Worm (Caenorhabditis elegans) whole organism, mixed stage, embryonic: Measurements from ENCODE around the gene cal-7.

Source experiments
- M03D4.4 ChIP-seq: sonication (generic microtip); optimal IDR thresholded peaks from 2 replicates; lab custom pipeline; 2017; ENCODE audit warnings: mild to moderate bottlenecking, missing genetic modification characterization, missing compliant biosample characterization
- bed-3 ChIP-seq: fragments of 200-800 bp; sonication (Bioruptor generic); optimal IDR thresholded peaks from 3 replicates; lab custom pipeline; 2018; ENCODE audit warnings: mild to moderate bottlenecking, missing genetic modification characterization, moderate library complexity, missing compliant biosample characterization
- blmp-1 ChIP-seq: fragments of 150-350 bp; optimal IDR thresholded peaks from 2 replicates; lab custom pipeline; 2014; ENCODE audit warnings: missing biosample characterization, missing genetic modification characterization
- ceh-43 ChIP-seq: fragments of 200-800 bp; sonication (Bioruptor generic); optimal IDR thresholded peaks from 2 replicates; lab custom pipeline; 2018; ENCODE audit warnings: mild to moderate bottlenecking, missing genetic modification characterization, moderate library complexity, missing compliant biosample characterization
- ceh-83 ChIP-seq: fragments of 200-800 bp; sonication (Bioruptor generic); optimal IDR thresholded peaks from 2 replicates; lab custom pipeline; 2018; ENCODE audit warnings: mild to moderate bottlenecking, missing genetic modification characterization, missing compliant biosample characterization
- ces-1 ChIP-seq: fragments of 150-350 bp; optimal IDR thresholded peaks from 2 replicates; lab custom pipeline; 2014; ENCODE audit warnings: missing biosample characterization, missing genetic modification reagents, missing genetic modification characterization
- cnd-1 ChIP-seq: fragments of 200-800 bp; sonication (Bioruptor generic); optimal IDR thresholded peaks from 2 replicates; lab custom pipeline; 2018; ENCODE audit warnings: mild to moderate bottlenecking, missing genetic modification characterization, missing compliant biosample characterization
- drap-1 ChIP-seq: fragments of 200-800 bp; sonication (Bioruptor generic); optimal IDR thresholded peaks from 3 replicates; lab custom pipeline; 2018; ENCODE audit warnings: mild to moderate bottlenecking, missing genetic modification characterization, missing compliant biosample characterization
- elt-1 ChIP-seq: sonication (generic microtip); optimal IDR thresholded peaks from 2 replicates; lab custom pipeline; 2017; ENCODE audit warnings: missing genetic modification characterization, mild to moderate bottlenecking, missing compliant biosample characterization, antibody characterized with exemption, moderate library complexity, borderline replicate concordance; ENCODE audit not compliant: insufficient read depth
- elt-3 ChIP-seq: fragments of 150-350 bp; optimal IDR thresholded peaks from 2 replicates; lab custom pipeline; 2014; ENCODE audit warnings: missing biosample characterization, missing genetic modification characterization
- flh-1 ChIP-seq: fragments of 200-800 bp; sonication (Bioruptor generic); optimal IDR thresholded peaks from 2 replicates; lab custom pipeline; 2018; ENCODE audit warnings: mild to moderate bottlenecking, missing genetic modification characterization, moderate library complexity, missing compliant biosample characterization
- ham-2 ChIP-seq: fragments of 200-800 bp; sonication (Bioruptor generic); optimal IDR thresholded peaks from 2 replicates; lab custom pipeline; 2018; ENCODE audit warnings: mild to moderate bottlenecking, missing genetic modification characterization, missing compliant biosample characterization
- hlh-1 ChIP-seq: fragments of 150-350 bp; optimal IDR thresholded peaks from 2 replicates; lab custom pipeline; 2014; ENCODE audit warnings: missing biosample characterization, missing genetic modification reagents, missing genetic modification characterization
- lin-13 ChIP-seq: fragments of 150-350 bp; optimal IDR thresholded peaks from 2 replicates; lab custom pipeline; 2014; ENCODE audit warnings: missing biosample characterization, missing genetic modification characterization
- lin-32 ChIP-seq: fragments of 200-800 bp; sonication (Bioruptor generic); optimal IDR thresholded peaks from 2 replicates; lab custom pipeline; 2018; ENCODE audit warnings: mild to moderate bottlenecking, missing genetic modification characterization, missing compliant biosample characterization
- lsy-2 ChIP-seq: fragments of 150-350 bp; optimal IDR thresholded peaks from 2 replicates; lab custom pipeline; 2014; ENCODE audit warnings: missing biosample characterization, missing genetic modification characterization
- mab-5 ChIP-seq: fragments of 150-350 bp; optimal IDR thresholded peaks from 2 replicates; lab custom pipeline; 2014; ENCODE audit warnings: missing biosample characterization, missing genetic modification characterization
- mep-1 ChIP-seq: fragments of 150-350 bp; optimal IDR thresholded peaks from 2 replicates; lab custom pipeline; 2017; ENCODE audit warnings: missing biosample characterization, missing genetic modification reagents, missing genetic modification characterization, inconsistent platforms
- mls-2 ChIP-seq: sonication (generic microtip); optimal IDR thresholded peaks from 2 replicates; lab custom pipeline; 2016; ENCODE audit warnings: mild to moderate bottlenecking, missing genetic modification characterization, moderate library complexity, missing compliant biosample characterization
- nhr-12 ChIP-seq: fragments of 150-350 bp; optimal IDR thresholded peaks from 2 replicates; lab custom pipeline; 2014; ENCODE audit warnings: missing biosample characterization, missing genetic modification characterization
- nhr-2 ChIP-seq: fragments of 150-350 bp; optimal IDR thresholded peaks from 2 replicates; lab custom pipeline; 2014; ENCODE audit warnings: missing biosample characterization, missing genetic modification characterization
- nhr-237 ChIP-seq: fragments of 150-350 bp; optimal IDR thresholded peaks from 2 replicates; lab custom pipeline; 2014; ENCODE audit warnings: missing biosample characterization, missing genetic modification characterization
- nhr-76 ChIP-seq: sonication (generic microtip); optimal IDR thresholded peaks from 2 replicates; lab custom pipeline; 2017; ENCODE audit warnings: missing biosample characterization, missing genetic modification characterization
- sem-2 ChIP-seq: fragments of 200-800 bp; sonication (Bioruptor generic); optimal IDR thresholded peaks from 2 replicates; lab custom pipeline; 2018; ENCODE audit warnings: mild to moderate bottlenecking, missing genetic modification characterization, missing compliant biosample characterization
- snpc-4 ChIP-seq: fragments of 150-350 bp; optimal IDR thresholded peaks from 2 replicates; lab custom pipeline; 2014; ENCODE audit warnings: missing biosample characterization, missing genetic modification characterization
- sptf-1 ChIP-seq: sonication (generic microtip); optimal IDR thresholded peaks from 2 replicates; lab custom pipeline; 2017; ENCODE audit warnings: mild to moderate bottlenecking, missing genetic modification characterization, moderate library complexity, missing compliant biosample characterization
- tbx-8 ChIP-seq: fragments of 200-800 bp; sonication (Bioruptor generic); optimal IDR thresholded peaks from 2 replicates; lab custom pipeline; 2018; ENCODE audit warnings: mild to moderate bottlenecking, missing genetic modification characterization, moderate library complexity, missing compliant biosample characterization
- unc-39 ChIP-seq: fragments of 150-350 bp; optimal IDR thresholded peaks from 2 replicates; lab custom pipeline; 2014; ENCODE audit warnings: missing biosample characterization, missing genetic modification characterization
- unc-62 ChIP-seq: fragments of 150-350 bp; optimal IDR thresholded peaks from 2 replicates; lab custom pipeline; 2014; ENCODE audit warnings: missing biosample characterization, missing genetic modification reagents, missing genetic modification characterization

The cal-7 gene

ce11 chrV:9750308-9750707, 16.4 kb downstream of the cal-7 start, which contains the start of gene F58E6.4:
TSS of gene F58E6.4 (minus strand) at chrV:9750408.
- TF ChIP-seq nhr-76 (tag; lab: Kevin White, UChicago) (no peak), nhr-237 (tag; lab: Kevin White, UChicago) (no peak), unc-62 (GFP tag; lab: Kevin White, UChicago) (no peak)

ce11 chrV:9752918-9753317, 19.0 kb downstream of the cal-7 start, which contains the start of gene F58E6.6:
TSS of gene F58E6.6 (minus strand) at chrV:9753018.
- TF ChIP-seq sem-2 (GFP tag; lab: Kevin White, UChicago) (no peak), unc-62 (GFP tag; lab: Kevin White, UChicago) (no peak), cnd-1 (no peak), lsy-2 (tag; lab: Kevin White, UChicago) (no peak), flh-1 (GFP tag; lab: Kevin White, UChicago) (no peak), tbx-8 (GFP tag; lab: Kevin White, UChicago) (no peak)

- TF ChIP-seq ceh-43 (GFP tag; lab: Kevin White, UChicago) (no peak), mep-1 (no peak), snpc-4 (no peak), mab-5 (tag; lab: Kevin White, UChicago) (no peak), nhr-237 (tag; lab: Kevin White, UChicago) (no peak), lsy-2 (tag; lab: Kevin White, UChicago) (no peak), unc-62 (GFP tag; lab: Kevin White, UChicago) (no peak), elt-1 (tag; lab: Kevin White, UChicago) (no peak), ceh-83 (GFP tag; lab: Kevin White, UChicago) (no peak), unc-39 (tag; lab: Kevin White, UChicago) (no peak), drap-1 (GFP tag; lab: Kevin White, UChicago) (no peak), M03D4.4 (tag; lab: Kevin White, UChicago) (no peak), lin-32 (GFP tag; lab: Kevin White, UChicago) (no peak), nhr-2 (tag; lab: Kevin White, UChicago) (no peak), blmp-1 (tag; lab: Kevin White, UChicago) (no peak), nhr-12 (tag; lab: Kevin White, UChicago) (no peak), hlh-1 (no peak)
These were observed 19.7 kb downstream of the cal-7 start for ce11 chrV:9753554-9753953.

- TF ChIP-seq tbx-8 (GFP tag; lab: Kevin White, UChicago) = no peak
- no peak for TF ChIP-seq flh-1 (GFP tag; lab: Kevin White, UChicago)
- no peak for TF ChIP-seq lin-32 (GFP tag; lab: Kevin White, UChicago)
- no peak for TF ChIP-seq sptf-1 (tag; lab: Kevin White, UChicago)
- TF ChIP-seq nhr-12 (tag; lab: Kevin White, UChicago) = no peak
- no peak for TF ChIP-seq ham-2
- no peak for TF ChIP-seq snpc-4
- no peak for TF ChIP-seq mab-5 (tag; lab: Kevin White, UChicago)
- no peak for TF ChIP-seq sem-2 (GFP tag; lab: Kevin White, UChicago)
- no peak for TF ChIP-seq bed-3
- no peak for TF ChIP-seq ces-1
- no peak for TF ChIP-seq elt-3
These were observed 20.6 kb downstream of the cal-7 start, which contains the start of gene F58E6.5 for ce11 chrV:9754459-9754858. TSS of gene F58E6.5 (minus strand) at chrV:9754559.

ce11 chrV:9755725-9756124, 21.8 kb downstream of the cal-7 start, which contains the start of gene F58E6.8:
TSS of gene F58E6.8 (minus strand) at chrV:9755825.
- TF ChIP-seq blmp-1 (tag; lab: Kevin White, UChicago) (no peak), elt-1 (tag; lab: Kevin White, UChicago) (no peak), ces-1 (no peak), lin-13 (tag; lab: Kevin White, UChicago) (no peak), nhr-237 (tag; lab: Kevin White, UChicago) (no peak), elt-3 (no peak), bed-3 (no peak), snpc-4 (no peak), ham-2 (no peak), nhr-2 (tag; lab: Kevin White, UChicago) (no peak)

- no peak for TF ChIP-seq mls-2 (tag; lab: Kevin White, UChicago)
These were observed 22.3 kb downstream of the cal-7 start, which contains the start of gene hrg-3 for ce11 chrV:9756242-9756641. TSS of gene hrg-3 (plus strand) at chrV:9756468.
